Worm (Caenorhabditis elegans): ENCODE measurements around the gene srz-79.

srz-79 gene

DNA sequence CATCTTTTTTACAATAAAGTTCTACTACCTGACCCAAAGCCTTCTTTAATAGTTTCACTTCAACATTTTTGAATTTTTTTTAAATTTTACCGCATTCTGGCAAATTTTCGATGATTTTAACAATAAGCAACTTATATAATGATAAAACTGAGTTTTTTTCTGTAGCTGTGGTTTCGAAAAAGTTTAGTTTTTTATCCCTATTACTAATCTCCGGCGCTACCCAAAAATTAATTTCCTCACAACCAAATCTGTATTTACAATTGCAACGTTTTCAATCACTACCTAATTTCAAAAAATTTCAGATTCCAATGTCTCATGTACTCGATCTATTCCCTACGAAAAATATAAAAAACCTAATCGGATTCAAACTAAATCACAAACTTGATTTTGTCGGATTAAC, 26.3 kb upstream of the srz-79 start, which contains the start of gene F58E2.3:
F58E2.3 (plus strand) TSS at position 301 of the 400 bp plus-strand sequence.
- TF ChIP-seq nhr-23 (tag; optimal IDR thresholded peaks at IDR 0.05) (no peak), ceh-16 (tag; optimal IDR thresholded peaks at IDR 0.05) (no peak), lsy-2 (tag; optimal IDR thresholded peaks at IDR 0.05) (no peak), ztf-4 (tag; optimal IDR thresholded peaks at IDR 0.05) (no peak), nhr-129 (tag; optimal IDR thresholded peaks at IDR 0.05) (no peak), mbf-1 (tag; optimal IDR thresholded peaks at IDR 0.05) (no peak), dmd-4 (tag; optimal IDR thresholded peaks at IDR 0.05) (no peak), F13H6.1 (tag; optimal IDR thresholded peaks at IDR 0.05) (no peak), lin-39 (tag; optimal IDR thresholded peaks at IDR 0.05) (no peak), nhr-25 (tag; optimal IDR thresholded peaks at IDR 0.05) (no peak)

DNA sequence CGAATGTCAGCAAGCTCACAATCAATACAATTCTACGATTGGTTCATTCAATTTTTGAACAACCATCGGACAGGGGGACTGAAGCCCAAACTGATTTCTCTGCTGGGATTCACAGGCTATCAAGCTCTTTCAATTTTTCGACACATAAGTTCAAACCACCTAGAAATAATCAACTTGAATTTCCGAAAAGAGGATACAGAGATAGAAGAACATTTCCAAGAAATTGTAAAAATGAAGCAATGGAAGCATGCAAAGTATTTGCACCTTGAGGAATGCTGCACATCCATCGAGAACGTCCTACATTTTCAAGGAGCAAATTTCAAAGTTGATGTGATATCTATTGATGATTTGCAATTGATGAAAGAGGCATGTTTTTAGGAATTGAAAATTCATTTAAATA, 25.7 kb upstream of the srz-79 start:
- TF ChIP-seq alr-1 (tag; optimal IDR thresholded peaks at IDR 0.05) (no peak), ztf-4 (tag; optimal IDR thresholded peaks at IDR 0.05) (no peak), R02D3.7 (tag; optimal IDR thresholded peaks at IDR 0.05) (no peak), Y55F3AM.14 (GFP tag; optimal IDR thresholded peaks at IDR 0.05) (no peak), unc-39 (tag; optimal IDR thresholded peaks at IDR 0.05) (no peak), ama-1 (optimal IDR thresholded peaks at IDR 0.05) (no peak), lsy-2 (tag; optimal IDR thresholded peaks at IDR 0.05) (no peak), snpc-4 (tag; optimal IDR thresholded peaks at IDR 0.05) (no peak), unc-62 (GFP tag; optimal IDR thresholded peaks at IDR 0.05) (no peak)

DNA sequence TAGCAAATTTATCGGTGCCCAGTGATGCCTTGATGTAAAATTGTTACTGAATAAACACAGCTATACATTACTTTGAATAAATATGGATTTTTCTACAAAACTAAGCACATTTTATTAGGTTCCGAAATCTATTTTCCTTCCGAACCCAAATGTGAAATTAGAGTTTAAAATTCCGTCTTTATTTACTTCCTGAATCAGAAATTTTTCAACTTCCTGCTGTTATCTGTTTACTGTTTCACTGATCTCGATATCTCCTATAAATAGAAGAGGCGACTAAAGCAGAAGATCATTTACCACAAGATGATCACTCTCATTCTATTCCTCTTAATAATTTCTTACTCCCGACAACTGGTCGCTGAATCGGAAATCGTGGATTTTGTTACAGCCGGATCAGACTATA, 23.7 kb upstream of the srz-79 start, which contains the start of gene F58E2.2:
F58E2.2 (plus strand) TSS at position 301 of the 400 bp plus-strand sequence.
- no peak for TF ChIP-seq nhr-237 (tag; optimal IDR thresholded peaks at IDR 0.05)
- TF ChIP-seq ceh-16 (tag; optimal IDR thresholded peaks at IDR 0.05), result no peak
- TF ChIP-seq nhr-129 (tag; optimal IDR thresholded peaks at IDR 0.05), result no peak
- no peak for TF ChIP-seq nhr-25 (tag; optimal IDR thresholded peaks at IDR 0.05)
- TF ChIP-seq sma-3 (GFP tag; optimal IDR thresholded peaks at IDR 0.05), result no peak
- no peak for TF ChIP-seq skn-1 (tag; optimal IDR thresholded peaks at IDR 0.05)
- no peak for TF ChIP-seq nhr-10 (tag; optimal IDR thresholded peaks at IDR 0.05)
- no peak for TF ChIP-seq mbf-1 (tag; optimal IDR thresholded peaks at IDR 0.05)
- no peak for TF ChIP-seq ztf-4 (tag; optimal IDR thresholded peaks at IDR 0.05)
- TF ChIP-seq Y55F3AM.14 (GFP tag; optimal IDR thresholded peaks at IDR 0.05), result no peak
- TF ChIP-seq nhr-77 (tag; optimal IDR thresholded peaks at IDR 0.05), result no peak
- TF ChIP-seq unc-62 (GFP tag; optimal IDR thresholded peaks at IDR 0.05), result no peak
- TF ChIP-seq ceh-82 (tag; optimal IDR thresholded peaks at IDR 0.05), result no peak
- no peak for TF ChIP-seq mab-5 (tag; optimal IDR thresholded peaks at IDR 0.05)
- no peak for TF ChIP-seq lin-39 (tag; optimal IDR thresholded peaks at IDR 0.05)

DNA sequence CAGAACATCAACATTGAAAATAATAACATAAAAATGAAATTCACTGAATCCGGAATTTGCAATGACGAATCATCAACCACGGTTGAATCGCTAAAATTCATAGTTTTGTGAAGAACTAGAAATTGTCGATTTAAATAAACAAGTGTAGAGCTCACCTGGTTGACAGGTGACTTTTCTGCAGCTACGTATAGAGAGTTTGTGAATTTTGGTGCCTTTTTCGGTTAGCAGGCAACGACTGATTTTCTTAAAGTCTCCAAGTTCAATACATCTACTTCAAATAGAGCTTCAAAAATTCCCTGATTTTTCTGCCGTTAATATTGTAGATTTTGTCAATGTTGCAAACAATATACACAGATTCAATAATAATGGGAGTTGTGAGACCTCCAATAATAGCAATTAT, 16.3 kb upstream of the srz-79 start, which contains the start of gene srz-69:
srz-69 (minus strand) TSS at position 101 of the 400 bp plus-strand sequence.
- no peak for TF ChIP-seq lin-11 (tag; optimal IDR thresholded peaks at IDR 0.05)
- TF ChIP-seq nhr-11 (tag; optimal IDR thresholded peaks at IDR 0.05), result no peak
- no peak for TF ChIP-seq elt-1 (tag; optimal IDR thresholded peaks at IDR 0.05)
- no peak for TF ChIP-seq aly-2 (tag; optimal IDR thresholded peaks at IDR 0.05)
- TF ChIP-seq unc-39 (tag; optimal IDR thresholded peaks at IDR 0.05), result no peak
- no peak for TF ChIP-seq nhr-12 (tag; optimal IDR thresholded peaks at IDR 0.05)
- TF ChIP-seq ztf-4 (tag; optimal IDR thresholded peaks at IDR 0.05), result no peak
- TF ChIP-seq skn-1 (tag; optimal IDR thresholded peaks at IDR 0.05), result no peak

DNA sequence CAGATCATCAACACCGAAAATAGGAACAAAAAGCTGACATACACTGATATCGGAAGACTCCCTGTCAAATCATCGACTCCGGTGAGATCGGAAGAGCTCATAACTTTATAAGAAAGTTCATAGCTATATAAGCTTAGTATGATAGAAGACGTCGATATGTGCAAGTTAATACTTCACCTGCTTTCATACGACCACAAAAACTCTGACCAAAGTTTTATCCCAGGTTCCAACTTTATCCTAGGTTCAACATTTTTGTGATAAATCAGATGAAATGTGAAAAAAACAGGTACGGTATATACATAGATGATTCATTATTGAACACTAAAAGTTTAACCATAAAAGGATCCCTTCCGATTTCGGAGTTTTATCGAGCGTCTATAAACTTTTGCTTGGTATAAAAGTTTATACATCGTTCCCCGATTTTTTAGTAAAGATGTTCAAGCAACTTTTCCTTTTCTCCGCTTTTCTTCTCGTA, 14.5 kb upstream of the srz-79 start, which contains the start of the genes srz-70 and C09G12.5:
srz-70 (minus strand) TSS at position 101 of the 475 bp plus-strand sequence.
C09G12.5 (plus strand) TSS at position 425 of the 475 bp plus-strand sequence.
- no peak for TF ChIP-seq elt-1 (tag; optimal IDR thresholded peaks at IDR 0.05)

- no peak for TF ChIP-seq blmp-1 (tag; optimal IDR thresholded peaks at IDR 0.05; ENCODE audit: insufficient read depth)
- TF ChIP-seq nhr-12 (tag; optimal IDR thresholded peaks at IDR 0.05), result no peak
- no peak for TF ChIP-seq nhr-11 (tag; optimal IDR thresholded peaks at IDR 0.05)
- no peak for TF ChIP-seq nhr-23 (tag; optimal IDR thresholded peaks at IDR 0.05)
- TF ChIP-seq zag-1 (tag; optimal IDR thresholded peaks at IDR 0.05), result no peak
- no peak for TF ChIP-seq lin-11 (tag; optimal IDR thresholded peaks at IDR 0.05)
- no peak for TF ChIP-seq elt-3 (tag; optimal IDR thresholded peaks at IDR 0.05)
- TF ChIP-seq ztf-4 (tag; optimal IDR thresholded peaks at IDR 0.05), result no peak
- TF ChIP-seq ztf-11 (tag; optimal IDR thresholded peaks at IDR 0.05), result no peak
- no peak for TF ChIP-seq Y55F3AM.14 (GFP tag; optimal IDR thresholded peaks at IDR 0.05)
- no peak for TF ChIP-seq nhr-6 (tag; optimal IDR thresholded peaks at IDR 0.05)
- TF ChIP-seq unc-55 (GFP tag; optimal IDR thresholded peaks at IDR 0.05), result no peak
These were observed 11.7 kb upstream of the srz-79 start, which contains the start of gene srz-37 for ce11 chrIV:3481760-3482159. Gene srz-37 (minus strand): TSS chrIV:3481860.
